Fruit fly (Drosophila melanogaster) whole organism, prepupa: ENCODE measurements around the gene CG2964.

ENCODE experiments used
- CG11294 ChIP-seq: fragments of 200-800 bp; sonication (Bioruptor generic); IDR thresholded peaks from 2 replicates; pipeline ENCODE4 v1.3.6; 2022; ENCODE audit warnings: missing biosample characterization, missing genetic modification characterization
- CG16779 ChIP-seq: fragments of 200-800 bp; sonication (Bioruptor generic); optimal IDR thresholded peaks from 3 replicates; lab custom pipeline; 2017; ENCODE audit warnings: missing biosample characterization, mild to moderate bottlenecking, missing genetic modification characterization
- CG34406 ChIP-seq: fragments of 200-800 bp; sonication (Bioruptor generic); optimal IDR thresholded peaks from 3 replicates; lab custom pipeline; 2016; ENCODE audit warnings: missing biosample characterization, missing genetic modification characterization
- CG6808 ChIP-seq: fragments of 200-800 bp; sonication (Bioruptor generic); optimal IDR thresholded peaks from 3 replicates; lab custom pipeline; 2017; ENCODE audit warnings: missing biosample characterization, missing genetic modification characterization, mild to moderate bottlenecking, moderate library complexity, missing genetic modification reagents
- CG6854 ChIP-seq: fragments of 200-800 bp; sonication (Bioruptor generic); optimal IDR thresholded peaks from 2 replicates; lab custom pipeline; 2017; ENCODE audit warnings: missing biosample characterization, mild to moderate bottlenecking, missing genetic modification characterization
- CG8632 ChIP-seq: fragments of 200-800 bp; sonication (Bioruptor generic); optimal IDR thresholded peaks from 3 replicates; lab custom pipeline; 2016; ENCODE audit warnings: missing biosample characterization, missing genetic modification characterization
- Eip75B ChIP-seq: fragments of 200-800 bp; sonication (Bioruptor generic); optimal IDR thresholded peaks from 3 replicates; lab custom pipeline; 2016; ENCODE audit warnings: missing biosample characterization, missing genetic modification characterization
- Eip93F ChIP-seq: fragments of 200-800 bp; sonication (Bioruptor generic); optimal IDR thresholded peaks from 2 replicates; lab custom pipeline; 2016; ENCODE audit warnings: missing biosample characterization, mild to moderate bottlenecking, missing genetic modification characterization
- Hr39 ChIP-seq: fragments of 200-800 bp; sonication (Bioruptor generic); optimal IDR thresholded peaks from 2 replicates; lab custom pipeline; 2016; ENCODE audit warnings: missing biosample characterization, missing genetic modification characterization
- fd59A ChIP-seq: fragments of 200-800 bp; sonication (Bioruptor generic); optimal IDR thresholded peaks from 2 replicates; lab custom pipeline; 2017; ENCODE audit warnings: missing biosample characterization, mild to moderate bottlenecking, missing genetic modification characterization, missing genetic modification reagents
- salr ChIP-seq, 2 experiments: fragments of 200-800 bp; sonication (Bioruptor generic); optimal IDR thresholded peaks; 3 replicates each; lab custom pipeline; 2016 to 2018; ENCODE audit warnings: missing biosample characterization in 2 of 2, missing genetic modification characterization in 2 of 2, mild to moderate bottlenecking in 1 of 2

- TF ChIP-seq CG6854 (GFP tag; lab: Kevin White, UChicago) = peak; percentile 70
- no peak for TF ChIP-seq CG11294
- TF ChIP-seq Eip75B (GFP tag; lab: Kevin White, UChicago) = peak; percentile 19
- TF ChIP-seq fd59A (GFP tag; lab: Kevin White, UChicago) = no peak
- TF ChIP-seq Hr39 (GFP tag; lab: Kevin White, UChicago) = no peak
- peak; percentile 61 for TF ChIP-seq CG16779
- no peak for TF ChIP-seq salr (GFP tag; optimal IDR thresholded peaks at IDR 0.05; lab: Kevin White, UChicago)
- TF ChIP-seq CG6808 = peak; percentile 82
- TF ChIP-seq CG8632 (GFP tag; lab: Kevin White, UChicago) = no peak
- TF ChIP-seq Eip93F = no peak
- TF ChIP-seq CG34406 (GFP tag; lab: Kevin White, UChicago) = no peak
Observed at dm6 chr2L:2806190-2806763, 6.0 kb upstream of the CG2964 start.
